Fruit fly (Drosophila melanogaster): Measurements from ENCODE around the gene CG4101.

dm6 chr3L:16567495-16567894, 44.8 kb upstream of the CG4101 start:
- TF ChIP-seq tj (GFP tag; optimal IDR thresholded peaks at IDR 0.05), result no peak
- no peak for TF ChIP-seq kay (GFP tag; ENCODE audit: borderline replicate concordance)
- TF ChIP-seq CG1620 (GFP tag; optimal IDR thresholded peaks at IDR 0.05), result no peak
- TF ChIP-seq bab1 (GFP tag; optimal IDR thresholded peaks at IDR 0.05), result no peak
- no peak for TF ChIP-seq cic (GFP tag; optimal IDR thresholded peaks at IDR 0.05)
- TF ChIP-seq toe (GFP tag; optimal IDR thresholded peaks at IDR 0.05), result no peak
- TF ChIP-seq CG7045 (GFP tag; optimal IDR thresholded peaks at IDR 0.05), result no peak
- no peak for TF ChIP-seq CG7101 (tag; optimal IDR thresholded peaks at IDR 0.05)
- TF ChIP-seq Crg-1 (GFP tag; optimal IDR thresholded peaks at IDR 0.05), result no peak

Measured in whole organism, adult.